Fruit fly (Drosophila melanogaster): ENCODE data around the gene CG14107.

Gene CG14107

dm6 chr3L:13356084-13356693 is 25.0 kb downstream of the CG14107 start, which contains the start of gene Nplp2 (continued):
- TF ChIP-seq CG9817 (tag; optimal IDR thresholded peaks at IDR 0.05) (peak; percentile 84), CG5953 (GFP tag; IDR thresholded peaks at IDR 0.05) (no peak), CG17361 (GFP tag; IDR thresholded peaks at IDR 0.05) (peak; percentile 60; the same call in 2 of the 3 replicates), ssp (GFP tag; IDR thresholded peaks at IDR 0.05) (peak; percentile 27; the same call in 1 of the 2 replicates), hb (GFP tag; IDR thresholded peaks at IDR 0.05; ENCODE audit: partially characterized antibody) (no peak), Oli (tag; optimal IDR thresholded peaks at IDR 0.05) (peak; percentile 65), CG17359 (tag; optimal IDR thresholded peaks at IDR 0.05) (peak; percentile 63), vnd (GFP tag; IDR thresholded peaks at IDR 0.05; ENCODE audit: partially characterized antibody) (no peak), CG32767 (GFP tag; IDR thresholded peaks at IDR 0.05) (0 out of 2 replicates have a peak, but pooled peaks have one; percentile 47), dati (GFP tag; IDR thresholded peaks at IDR 0.05) (peak; percentile 25; the same call in 1 of the 2 replicates), CG10654 (GFP tag; optimal IDR thresholded peaks at IDR 0.05) (no peak), CG10462 (GFP tag; optimal IDR thresholded peaks at IDR 0.05) (no peak), CG14667 (GFP tag; IDR thresholded peaks at IDR 0.05) (peak; percentile 31), Adf1 (GFP tag; IDR thresholded peaks at IDR 0.05) (0 out of 2 replicates have a peak, but pooled peaks have one; percentile 30), CG14050 (GFP tag; IDR thresholded peaks at IDR 0.05) (peak; percentile 26; the same call in 1 of the 3 replicates), prd (optimal IDR thresholded peaks at IDR 0.05) (no peak), prd (GFP tag; IDR thresholded peaks at IDR 0.05) (peak; percentile 73), CG14441 (GFP tag; IDR thresholded peaks at IDR 0.05) (peak; percentile 35; the same call in 1 of the 2 replicates), NFAT (GFP tag; IDR thresholded peaks at IDR 0.05) (peak; percentile 52; the same call in 1 of the 2 replicates), CG6683 (GFP tag; optimal IDR thresholded peaks at IDR 0.05) (no peak), gcm2 (GFP tag; optimal IDR thresholded peaks at IDR 0.05) (no peak), CG11093 (GFP tag; IDR thresholded peaks at IDR 0.05) (peak; percentile 46; the same call in 1 of the 3 replicates), sug (tag; optimal IDR thresholded peaks at IDR 0.05) (peak; percentile 48), E2f1 (GFP tag; IDR thresholded peaks at IDR 0.05) (peak; percentile 39), CG13424 (tag; optimal IDR thresholded peaks at IDR 0.05) (peak; percentile 68), bbx (GFP tag; IDR thresholded peaks at IDR 0.05; ENCODE audit: partially characterized antibody) (no peak), fd3F (GFP tag; optimal IDR thresholded peaks at IDR 0.05) (peak; percentile 63), Gug (GFP tag; IDR thresholded peaks at IDR 0.05) (peak; percentile 41; the same call in 1 of the 4 replicates), sisA (GFP tag; IDR thresholded peaks at IDR 0.05) (peak; percentile 32; the same call in 1 of the 2 replicates), CG12219 (GFP tag; optimal IDR thresholded peaks at IDR 0.05) (peak; percentile 24), run (tag; optimal IDR thresholded peaks at IDR 0.05) (peak; percentile 8), CG43689 (GFP tag; IDR thresholded peaks at IDR 0.05) (peak; percentile 44; the same call in 1 of the 2 replicates), Mad (GFP tag; optimal IDR thresholded peaks at IDR 0.05) (peak; percentile 28), dpn (GFP tag; optimal IDR thresholded peaks at IDR 0.05) (peak in 1 of 2 experiments; percentile 52), HHEX (GFP tag; optimal IDR thresholded peaks at IDR 0.05) (peak; percentile 39), CG13775 (GFP tag; optimal IDR thresholded peaks at IDR 0.05) (peak; percentile 33), CG33213 (GFP tag; optimal IDR thresholded peaks at IDR 0.05) (no peak), CG11504 (tag; optimal IDR thresholded peaks at IDR 0.05) (peak; percentile 54), CG3407 (GFP tag; optimal IDR thresholded peaks at IDR 0.05) (no peak), Neu2 (GFP tag; optimal IDR thresholded peaks at IDR 0.05; ENCODE audit: borderline replicate concordance) (no peak), CG17328 (GFP tag; IDR thresholded peaks at IDR 0.05) (peak; percentile 33; the same call in 1 of the 2 replicates), lbe (GFP tag; optimal IDR thresholded peaks at IDR 0.05) (no peak), al (GFP tag; IDR thresholded peaks at IDR 0.05) (peak; percentile 35; the same call in 1 of the 2 replicates), CG13624 (GFP tag; optimal IDR thresholded peaks at IDR 0.05) (peak; percentile 92), CG2678 (tag; optimal IDR thresholded peaks at IDR 0.05) (peak; percentile 72), CG16815 (GFP tag; optimal IDR thresholded peaks at IDR 0.05) (peak; percentile 22), CG10209 (GFP tag; optimal IDR thresholded peaks at IDR 0.05) (peak; percentile 56), CG11247 (GFP tag; IDR thresholded peaks at IDR 0.05) (peak; percentile 40; the same call in 1 of the 2 replicates), bsh (GFP tag; optimal IDR thresholded peaks at IDR 0.05) (no peak)

Data from whole organism, embryonic.